Worm (Caenorhabditis elegans) whole organism, L3 larva: ENCODE data around the gene B0462.5.

Experiments used
- ZK546.5 ChIP-seq: sonication (generic microtip); optimal IDR thresholded peaks from 2 replicates; lab custom pipeline; 2017; ENCODE audit warnings: missing biosample characterization, missing genetic modification characterization
- aly-2 ChIP-seq: fragments of 150-350 bp; optimal IDR thresholded peaks from 2 replicates; lab custom pipeline; 2014; ENCODE audit warnings: missing biosample characterization, missing genetic modification characterization
- elt-2 ChIP-seq: sonication (generic microtip); optimal IDR thresholded peaks from 2 replicates; lab custom pipeline; 2016; ENCODE audit warnings: missing genetic modification reagents, mild to moderate bottlenecking, missing genetic modification characterization, missing compliant biosample characterization
- hmg-11 ChIP-seq: sonication (generic microtip); optimal IDR thresholded peaks from 2 replicates; lab custom pipeline; 2016; ENCODE audit warnings: missing genetic modification characterization, missing compliant biosample characterization
- nhr-12 ChIP-seq: fragments of 150-350 bp; optimal IDR thresholded peaks from 2 replicates; lab custom pipeline; 2014; ENCODE audit warnings: missing biosample characterization, missing genetic modification characterization
- pha-4 ChIP-seq: fragments of 150-350 bp; optimal IDR thresholded peaks from 2 replicates; lab custom pipeline; 2014; ENCODE audit warnings: missing biosample characterization, missing genetic modification reagents, missing genetic modification characterization
- pqm-1 ChIP-seq: fragments of 150-350 bp; optimal IDR thresholded peaks from 2 replicates; lab custom pipeline; 2017; ENCODE audit warnings: missing biosample characterization, missing genetic modification characterization, inconsistent platforms
- unc-62 ChIP-seq: fragments of 150-350 bp; sonication (generic microtip); optimal IDR thresholded peaks from 4 replicates; lab custom pipeline; 2014; ENCODE audit warnings: missing biosample characterization, missing genetic modification reagents, missing genetic modification characterization
- zag-1 ChIP-seq: fragments of 150-350 bp; optimal IDR thresholded peaks from 2 replicates; lab custom pipeline; 2014; ENCODE audit warnings: missing biosample characterization, missing genetic modification characterization
- ztf-4 ChIP-seq: fragments of 150-350 bp; optimal IDR thresholded peaks from 2 replicates; lab custom pipeline; 2014; ENCODE audit warnings: missing biosample characterization, missing genetic modification characterization

- TF ChIP-seq nhr-12 (tag; lab: Kevin White, UChicago), result no peak
- no peak for TF ChIP-seq unc-62 (GFP tag; lab: Kevin White, UChicago)
- TF ChIP-seq aly-2 (tag; lab: Kevin White, UChicago), result no peak
- no peak for TF ChIP-seq pqm-1 (tag; lab: Kevin White, UChicago)
- TF ChIP-seq elt-2 (tag; lab: Kevin White, UChicago), result no peak
- TF ChIP-seq ZK546.5 (tag; lab: Kevin White, UChicago), result no peak
- TF ChIP-seq hmg-11 (tag; lab: Kevin White, UChicago), result no peak
- TF ChIP-seq zag-1 (tag; lab: Kevin White, UChicago), result no peak
- no peak for TF ChIP-seq pha-4 (tag; lab: Kevin White, UChicago)
- no peak for TF ChIP-seq ztf-4
These were observed 31.2 kb upstream of the B0462.5 start for ce11 chrV:18354299-18354698.
